Fruit fly (Drosophila melanogaster) whole organism, embryonic: ENCODE data around the gene CG13670.

Source experiments
- Atf-2 ChIP-seq: fragments of 200-800 bp; sonication (Bioruptor generic); optimal IDR thresholded peaks from 2 replicates; lab custom pipeline; 2016; ENCODE audit warnings: missing biosample characterization, missing genetic modification characterization
- CG13424 ChIP-seq: fragments of 200-800 bp; sonication (Bioruptor generic); optimal IDR thresholded peaks from 2 replicates; lab custom pipeline; 2019; ENCODE audit warnings: missing biosample characterization, mild to moderate bottlenecking, missing genetic modification characterization, moderate library complexity
- CG13894 ChIP-seq: fragments of 200-800 bp; sonication (Bioruptor generic); optimal IDR thresholded peaks from 3 replicates; lab custom pipeline; 2018; ENCODE audit warnings: missing biosample characterization, mild to moderate bottlenecking, missing genetic modification characterization, moderate library complexity
- CG14050 ChIP-seq: fragments of 200-800 bp; sonication (Bioruptor generic); IDR thresholded peaks from 3 replicates; pipeline ENCODE4 v1.3.6; 2022; ENCODE audit warnings: missing biosample characterization, missing genetic modification characterization
- CG14860 ChIP-seq: fragments of 200-800 bp; sonication (Bioruptor generic); IDR thresholded peaks from 3 replicates; pipeline ENCODE4 v1.3.6; 2022; ENCODE audit warnings: missing biosample characterization, missing genetic modification characterization; ENCODE audit not compliant: partially characterized antibody
- CG15479 ChIP-seq: fragments of 200-800 bp; sonication (Bioruptor generic); optimal IDR thresholded peaks from 3 replicates; lab custom pipeline; 2019; ENCODE audit warnings: missing biosample characterization, mild to moderate bottlenecking, missing genetic modification characterization, moderate library complexity
- CG15696 ChIP-seq: fragments of 200-800 bp; sonication (Bioruptor generic); optimal IDR thresholded peaks from 2 replicates; lab custom pipeline; 2019; ENCODE audit warnings: missing biosample characterization, mild to moderate bottlenecking, missing genetic modification characterization, moderate library complexity
- CG16813 ChIP-seq: fragments of 200-800 bp; sonication (Bioruptor generic); IDR thresholded peaks from 3 replicates; pipeline ENCODE4 v1.3.6; 2022; ENCODE audit warnings: missing biosample characterization, missing genetic modification characterization; ENCODE audit not compliant: partially characterized antibody
- CG16863 ChIP-seq: fragments of 200-800 bp; sonication (Bioruptor generic); optimal IDR thresholded peaks from 3 replicates; lab custom pipeline; 2016; ENCODE audit warnings: missing biosample characterization, missing genetic modification characterization
- CG17186 ChIP-seq: fragments of 200-800 bp; sonication (Bioruptor generic); optimal IDR thresholded peaks from 3 replicates; lab custom pipeline; 2017; ENCODE audit warnings: missing biosample characterization, missing genetic modification reagents, missing genetic modification characterization
- CG18764 ChIP-seq: fragments of 200-800 bp; sonication (Bioruptor generic); optimal IDR thresholded peaks from 3 replicates; lab custom pipeline; 2016; ENCODE audit warnings: missing biosample characterization, missing genetic modification characterization
- CG30403 ChIP-seq: fragments of 200-800 bp; sonication (Bioruptor generic); optimal IDR thresholded peaks from 3 replicates; lab custom pipeline; 2016; ENCODE audit warnings: missing biosample characterization, missing genetic modification characterization
- CG31224 ChIP-seq: fragments of 200-800 bp; sonication (Bioruptor generic); IDR thresholded peaks from 2 replicates; pipeline ENCODE4 v1.3.6; 2022; ENCODE audit warnings: missing biosample characterization, missing genetic modification characterization
- CG3847 ChIP-seq: fragments of 200-800 bp; sonication (Bioruptor generic); IDR thresholded peaks from 2 replicates; pipeline ENCODE4 v1.3.6; 2022; ENCODE audit warnings: missing biosample characterization, missing genetic modification characterization
- CG6683 ChIP-seq: fragments of 200-800 bp; sonication (Bioruptor generic); optimal IDR thresholded peaks from 2 replicates; lab custom pipeline; 2017; ENCODE audit warnings: missing biosample characterization, mild to moderate bottlenecking, missing genetic modification characterization, missing genetic modification reagents
- CG7839 ChIP-seq: fragments of 200-800 bp; sonication (Bioruptor generic); optimal IDR thresholded peaks from 3 replicates; lab custom pipeline; 2018; ENCODE audit warnings: missing biosample characterization, mild to moderate bottlenecking, missing genetic modification characterization, moderate library complexity
- CG8388 ChIP-seq: fragments of 200-800 bp; sonication (Bioruptor generic); optimal IDR thresholded peaks from 2 replicates; lab custom pipeline; 2019; ENCODE audit warnings: missing biosample characterization, mild to moderate bottlenecking, missing genetic modification characterization, moderate library complexity
- CG9437 ChIP-seq: fragments of 200-800 bp; sonication (Bioruptor generic); optimal IDR thresholded peaks from 2 replicates; lab custom pipeline; 2018; ENCODE audit warnings: missing biosample characterization, mild to moderate bottlenecking, missing genetic modification characterization
- Fer2 ChIP-seq: fragments of 200-800 bp; sonication (Bioruptor generic); optimal IDR thresholded peaks from 2 replicates; lab custom pipeline; 2018; ENCODE audit warnings: missing biosample characterization, mild to moderate bottlenecking, missing genetic modification characterization, moderate library complexity
- H15 ChIP-seq: fragments of 200-800 bp; sonication (Bioruptor generic); IDR thresholded peaks from 3 replicates; pipeline ENCODE4 v1.3.6; 2022; ENCODE audit warnings: missing biosample characterization, missing genetic modification characterization
- HmgZ ChIP-seq: fragments of 200-800 bp; sonication (Bioruptor generic); optimal IDR thresholded peaks from 2 replicates; lab custom pipeline; 2018; ENCODE audit warnings: missing biosample characterization, mild to moderate bottlenecking, missing genetic modification characterization
- Oli ChIP-seq: fragments of 200-800 bp; sonication (Bioruptor generic); optimal IDR thresholded peaks from 2 replicates; lab custom pipeline; 2018; ENCODE audit warnings: missing biosample characterization, mild to moderate bottlenecking, missing genetic modification characterization, moderate library complexity
- Pdp1 ChIP-seq, 2 experiments: fragments of 200-800 bp; sonication (Bioruptor generic); optimal IDR thresholded peaks; 3 replicates each; lab custom pipeline; 2016; ENCODE audit warnings: missing biosample characterization in 2 of 2, missing genetic modification characterization in 2 of 2, mild to moderate bottlenecking in 1 of 2, moderate library complexity in 1 of 2
- Poxn ChIP-seq: fragments of 200-800 bp; sonication (Bioruptor generic); IDR thresholded peaks from 2 replicates; pipeline ENCODE4 v1.3.6; 2022; ENCODE audit warnings: missing biosample characterization, missing genetic modification characterization
- Ptx1 ChIP-seq: fragments of 200-800 bp; sonication (Bioruptor generic); IDR thresholded peaks from 2 replicates; pipeline ENCODE4 v1.3.6; 2022; ENCODE audit warnings: missing biosample characterization, missing genetic modification characterization
- Rfx ChIP-seq: fragments of 200-800 bp; sonication (Bioruptor generic); IDR thresholded peaks from 2 replicates; pipeline ENCODE4 v1.3.6; 2022; ENCODE audit warnings: missing biosample characterization, missing genetic modification characterization
- Spps ChIP-seq: fragments of 200-800 bp; sonication (Bioruptor generic); optimal IDR thresholded peaks from 2 replicates; lab custom pipeline; 2018; ENCODE audit warnings: missing biosample characterization, mild to moderate bottlenecking, missing genetic modification characterization
- Vsx1 ChIP-seq: fragments of 200-800 bp; sonication (Bioruptor generic); optimal IDR thresholded peaks from 2 replicates; lab custom pipeline; 2017; ENCODE audit warnings: missing biosample characterization, mild to moderate bottlenecking, missing genetic modification characterization, missing genetic modification reagents
- Xbp1 ChIP-seq: fragments of 200-800 bp; sonication (Bioruptor generic); optimal IDR thresholded peaks from 3 replicates; lab custom pipeline; 2016; ENCODE audit warnings: missing biosample characterization, mild to moderate bottlenecking, missing genetic modification characterization
- bbx ChIP-seq: fragments of 200-800 bp; sonication (Bioruptor generic); IDR thresholded peaks from 2 replicates; pipeline ENCODE4 v1.3.6; 2022; ENCODE audit warnings: missing biosample characterization, missing genetic modification characterization; ENCODE audit not compliant: partially characterized antibody
- cad ChIP-seq: fragments of >200 bp; optimal IDR thresholded peaks from 2 replicates; lab custom pipeline; 2017; ENCODE audit warnings: missing biosample characterization, missing genetic modification characterization
- croc ChIP-seq: fragments of 200-800 bp; sonication (Bioruptor generic); conservative IDR thresholded peaks from 3 replicates; pipeline ENCODE4 v1.3.6; 2022; ENCODE audit warnings: missing biosample characterization, missing genetic modification characterization
- dysf ChIP-seq: fragments of 200-800 bp; sonication (Bioruptor generic); IDR thresholded peaks from 3 replicates; pipeline ENCODE4 v1.3.6; 2022; ENCODE audit warnings: missing biosample characterization, missing genetic modification characterization
- ftz-f1 ChIP-seq: fragments of 200-800 bp; sonication (Bioruptor generic); optimal IDR thresholded peaks from 2 replicates; lab custom pipeline; 2016; ENCODE audit warnings: missing biosample characterization, missing genetic modification characterization
- hbn ChIP-seq: fragments of 200-800 bp; sonication (Bioruptor generic); IDR thresholded peaks from 2 replicates; pipeline ENCODE4 v1.3.6; 2022; ENCODE audit warnings: missing biosample characterization, missing genetic modification characterization; ENCODE audit not compliant: partially characterized antibody
- kah ChIP-seq: fragments of 200-800 bp; sonication (Bioruptor generic); optimal IDR thresholded peaks from 2 replicates; lab custom pipeline; 2018; ENCODE audit warnings: missing biosample characterization, mild to moderate bottlenecking, missing genetic modification characterization
- lmd ChIP-seq: fragments of 200-800 bp; sonication (Bioruptor generic); IDR thresholded peaks from 2 replicates; pipeline ENCODE4 v1.3.6; 2022; ENCODE audit warnings: missing biosample characterization, missing genetic modification characterization
- psq ChIP-seq: fragments of 200-800 bp; sonication (Bioruptor generic); optimal IDR thresholded peaks from 2 replicates; lab custom pipeline; 2017; ENCODE audit warnings: missing biosample characterization, missing genetic modification characterization
- pum ChIP-seq: fragments of 200-800 bp; sonication (Bioruptor generic); optimal IDR thresholded peaks from 2 replicates; lab custom pipeline; 2016; ENCODE audit warnings: missing biosample characterization, missing genetic modification characterization
- rib ChIP-seq: fragments of 200-800 bp; sonication (Bioruptor generic); IDR thresholded peaks from 2 replicates; pipeline ENCODE4 v1.3.6; 2022; ENCODE audit warnings: missing biosample characterization, missing genetic modification characterization
- sob ChIP-seq: fragments of 200-800 bp; sonication (Bioruptor generic); IDR thresholded peaks from 2 replicates; pipeline ENCODE4 v1.3.6; 2022; ENCODE audit warnings: missing biosample characterization, missing genetic modification characterization
- ssp ChIP-seq: fragments of 200-800 bp; sonication (Bioruptor generic); IDR thresholded peaks from 2 replicates; pipeline ENCODE4 v1.3.6; 2022; ENCODE audit warnings: missing biosample characterization, missing genetic modification characterization
- sug ChIP-seq: fragments of 200-800 bp; optimal IDR thresholded peaks from 2 replicates; lab custom pipeline; 2019; ENCODE audit warnings: missing biosample characterization, mild to moderate bottlenecking, missing genetic modification characterization, moderate library complexity
- trem ChIP-seq: fragments of 200-800 bp; optimal IDR thresholded peaks from 3 replicates; lab custom pipeline; 2019; ENCODE audit warnings: missing biosample characterization, mild to moderate bottlenecking, missing genetic modification characterization, moderate library complexity
- usp ChIP-seq: fragments of >200 bp; optimal IDR thresholded peaks from 2 replicates; lab custom pipeline; 2017; ENCODE audit warnings: missing biosample characterization, missing genetic modification characterization
- wor ChIP-seq: fragments of 200-800 bp; sonication (Bioruptor generic); IDR thresholded peaks from 2 replicates; pipeline ENCODE4 v1.3.6; 2022; ENCODE audit warnings: missing biosample characterization, missing genetic modification characterization
- zen ChIP-seq: fragments of 200-800 bp; sonication (Bioruptor generic); optimal IDR thresholded peaks from 3 replicates; lab custom pipeline; 2018; ENCODE audit warnings: missing biosample characterization, mild to moderate bottlenecking, missing genetic modification characterization, moderate library complexity

Gene CG13670

dm6 chr3L:8346100-8346980 is 25.8 kb downstream of the CG13670 start, which contains the start of the genes CG7182 and GAPcenA (continued):
- TF ChIP-seq CG6683, result peak; percentile 47
- TF ChIP-seq CG3847 (GFP tag; lab: Robert Waterston, UW), result peak; percentile 58; the same call in 1 of the 2 replicates
- TF ChIP-seq Poxn, result no peak
- TF ChIP-seq wor (GFP tag; lab: Robert Waterston, UW), result no peak
- no peak for TF ChIP-seq HmgZ
- TF ChIP-seq hbn (GFP tag; lab: Robert Waterston, UW), result peak; percentile 40; the same call in 1 of the 2 replicates
- peak; percentile 62 for TF ChIP-seq Fer2 (tag; lab: Kevin White, UChicago)
- 0 out of 3 replicates have a peak, but pooled peaks have one; percentile 27 for TF ChIP-seq H15 (GFP tag; lab: Robert Waterston, UW)
- TF ChIP-seq Pdp1 (GFP tag; optimal IDR thresholded peaks at IDR 0.05; lab: Kevin White, UChicago), result peak in 1 of 2 experiments; percentile 82
- peak; percentile 90 for TF ChIP-seq sug (tag; lab: Kevin White, UChicago)
- peak; percentile 42 for TF ChIP-seq CG18764 (GFP tag; lab: Kevin White, UChicago)
- TF ChIP-seq CG16863 (GFP tag; lab: Kevin White, UChicago), result no peak
- TF ChIP-seq sob (GFP tag; lab: Robert Waterston, UW), result 0 out of 2 replicates have a peak, but pooled peaks have one; percentile 11
- TF ChIP-seq Atf-2 (GFP tag; lab: Kevin White, UChicago), result no peak
- TF ChIP-seq croc (GFP tag; lab: Robert Waterston, UW), result peak; percentile 40; the same call in 1 of the 3 replicates
- TF ChIP-seq CG16813 (GFP tag; lab: Robert Waterston, UW), result peak; percentile 55; the same call in 2 of the 3 replicates
- peak; percentile 33; the same call in 1 of the 2 replicates for TF ChIP-seq lmd (GFP tag; lab: Robert Waterston, UW)
- peak; percentile 64 for TF ChIP-seq Rfx (GFP tag; lab: Robert Waterston, UW)
- no peak for TF ChIP-seq usp (GFP tag; lab: Kevin White, UChicago)
- peak; percentile 69 for TF ChIP-seq CG15696 (tag; lab: Kevin White, UChicago)
- 0 out of 2 replicates have a peak, but pooled peaks have one; percentile 31 for TF ChIP-seq ssp (GFP tag; lab: Robert Waterston, UW)
- peak; percentile 79 for TF ChIP-seq CG13424 (tag; lab: Kevin White, UChicago)
- TF ChIP-seq dysf, result no peak
- TF ChIP-seq Xbp1 (GFP tag; lab: Kevin White, UChicago), result peak; percentile 70
- peak; percentile 29 for TF ChIP-seq Spps (tag; lab: Kevin White, UChicago)
- peak; percentile 34; the same call in 1 of the 2 replicates for TF ChIP-seq CG31224
- TF ChIP-seq rib (GFP tag; lab: Robert Waterston, UW), result no peak
- TF ChIP-seq pum (GFP tag; lab: Kevin White, UChicago), result peak; percentile 4
- no peak for TF ChIP-seq kah
- TF ChIP-seq CG7839 (tag; lab: Kevin White, UChicago), result peak; percentile 74
- TF ChIP-seq trem, result peak; percentile 84
- TF ChIP-seq CG8388, result peak; percentile 53
- TF ChIP-seq ftz-f1 (GFP tag; lab: Kevin White, UChicago), result peak; percentile 38
- TF ChIP-seq CG15479, result no peak
- TF ChIP-seq CG9437, result peak; percentile 67
- TF ChIP-seq CG13894, result peak; percentile 71
- peak; percentile 32; the same call in 1 of the 3 replicates for TF ChIP-seq CG14860
- peak; percentile 67 for TF ChIP-seq Ptx1 (GFP tag; lab: Robert Waterston, UW)
- TF ChIP-seq CG30403 (GFP tag; lab: Kevin White, UChicago), result peak; percentile 80
- TF ChIP-seq zen (tag; lab: Kevin White, UChicago), result peak; percentile 56
- peak; percentile 3 for TF ChIP-seq Vsx1 (GFP tag; lab: Kevin White, UChicago)
- TF ChIP-seq bbx, result peak; percentile 38; the same call in 1 of the 2 replicates
- TF ChIP-seq Oli (tag; lab: Kevin White, UChicago), result peak; percentile 70
- peak; percentile 42; the same call in 1 of the 3 replicates for TF ChIP-seq CG14050 (GFP tag; lab: Robert Waterston, UW)
- TF ChIP-seq cad (GFP tag; lab: Kevin White, UChicago), result no peak
- peak; percentile 17 for TF ChIP-seq psq (GFP tag; lab: Kevin White, UChicago)
- TF ChIP-seq CG17186, result no peak
